Worm (Caenorhabditis elegans) whole organism, mixed stage, embryonic: ENCODE measurements around the gene T19C3.5.

ENCODE experiments used
- elt-1 ChIP-seq: sonication (generic microtip); optimal IDR thresholded peaks from 2 replicates; lab custom pipeline; 2017; ENCODE audit warnings: missing genetic modification characterization, mild to moderate bottlenecking, missing compliant biosample characterization, antibody characterized with exemption, moderate library complexity, borderline replicate concordance; ENCODE audit not compliant: insufficient read depth
- lin-13 ChIP-seq: fragments of 150-350 bp; optimal IDR thresholded peaks from 2 replicates; lab custom pipeline; 2014; ENCODE audit warnings: missing biosample characterization, missing genetic modification characterization
- nhr-12 ChIP-seq: fragments of 150-350 bp; optimal IDR thresholded peaks from 2 replicates; lab custom pipeline; 2014; ENCODE audit warnings: missing biosample characterization, missing genetic modification characterization
- snpc-4 ChIP-seq: fragments of 150-350 bp; optimal IDR thresholded peaks from 2 replicates; lab custom pipeline; 2014; ENCODE audit warnings: missing biosample characterization, missing genetic modification characterization
- unc-39 ChIP-seq: fragments of 150-350 bp; optimal IDR thresholded peaks from 2 replicates; lab custom pipeline; 2014; ENCODE audit warnings: missing biosample characterization, missing genetic modification characterization
- unc-62 ChIP-seq: fragments of 150-350 bp; optimal IDR thresholded peaks from 2 replicates; lab custom pipeline; 2014; ENCODE audit warnings: missing biosample characterization, missing genetic modification reagents, missing genetic modification characterization

DNA sequence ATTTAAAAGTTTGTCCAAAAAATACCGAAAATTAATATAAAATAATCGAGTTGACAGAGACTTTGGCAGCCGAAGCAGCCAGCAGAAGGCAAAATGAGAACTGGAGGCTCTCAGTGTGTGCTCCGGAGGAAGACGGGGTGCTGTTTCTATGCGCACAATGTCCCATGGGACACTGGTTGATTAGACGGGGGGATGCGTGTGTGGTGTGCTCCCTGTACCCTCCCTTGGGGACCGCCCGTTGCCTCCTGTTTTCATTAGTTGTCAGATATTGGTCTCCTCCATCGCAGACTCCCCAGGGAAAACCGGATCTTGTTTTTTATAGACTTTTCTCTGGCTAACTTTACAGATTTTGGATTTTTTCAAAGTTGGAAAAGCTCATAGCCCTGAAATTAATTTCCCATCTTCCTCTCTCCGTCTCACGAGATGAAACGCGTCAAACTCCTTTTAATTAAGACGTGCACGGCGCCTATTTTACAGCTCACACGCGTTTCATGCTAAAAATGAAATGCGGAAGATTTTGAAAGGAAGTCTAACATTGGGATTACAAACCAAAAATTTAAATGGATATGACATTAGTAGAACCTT lies 37.5 kb upstream of the T19C3.5 start, which contains the start of gene C09F5.3:
- no peak for TF ChIP-seq unc-62 (GFP tag; lab: Kevin White, UChicago)
- no peak for TF ChIP-seq elt-1 (tag; lab: Kevin White, UChicago)
- no peak for TF ChIP-seq nhr-12 (tag; lab: Kevin White, UChicago)
- no peak for TF ChIP-seq snpc-4 (tag; lab: Kevin White, UChicago)
- no peak for TF ChIP-seq unc-39
- TF ChIP-seq lin-13 = no peak
